Worm (Caenorhabditis elegans) whole organism, L1 larva: ENCODE data around the gene fbxc-55.
"Not testable (repeated sequence)": the region's sequence is repeated elsewhere in the genome, so short reads cannot be mapped to it uniquely, and the experiment has no call there.

Experiments used
- efl-3 ChIP-seq: fragments of 200-800 bp; sonication (Bioruptor generic); optimal IDR thresholded peaks from 2 replicates; lab custom pipeline; 2018; ENCODE audit warnings: mild to moderate bottlenecking, missing genetic modification characterization, missing compliant biosample characterization
- egl-27 ChIP-seq, 2 experiments: fragments of 150-350 bp in 1 of 2; sonication (generic microtip); optimal IDR thresholded peaks; 3 replicates each; lab custom pipeline; 2017 to 2018; ENCODE audit warnings: missing biosample characterization in 2 of 2, missing genetic modification characterization in 2 of 2, missing genetic modification reagents in 2 of 2
- lin-39 ChIP-seq: fragments of 150-350 bp; optimal IDR thresholded peaks from 2 replicates; lab custom pipeline; 2014; ENCODE audit warnings: missing biosample characterization, missing genetic modification reagents, missing genetic modification characterization
- nhr-11 ChIP-seq: fragments of 150-350 bp; optimal IDR thresholded peaks from 2 replicates; lab custom pipeline; 2014; ENCODE audit warnings: missing biosample characterization, missing genetic modification characterization
- nhr-237 ChIP-seq: fragments of 150-350 bp; optimal IDR thresholded peaks from 2 replicates; lab custom pipeline; 2014; ENCODE audit warnings: missing biosample characterization, missing genetic modification characterization
- snpc-4 ChIP-seq: fragments of 150-350 bp; optimal IDR thresholded peaks from 2 replicates; lab custom pipeline; 2014; ENCODE audit warnings: missing biosample characterization, missing genetic modification characterization
- unc-130 ChIP-seq: fragments of 150-350 bp; optimal IDR thresholded peaks from 2 replicates; lab custom pipeline; 2017; ENCODE audit warnings: missing biosample characterization, missing genetic modification characterization, inconsistent platforms
- zag-1 ChIP-seq: fragments of 150-350 bp; optimal IDR thresholded peaks from 2 replicates; lab custom pipeline; 2014; ENCODE audit warnings: missing biosample characterization, missing genetic modification characterization
- ztf-4 ChIP-seq: fragments of 150-350 bp; optimal IDR thresholded peaks from 2 replicates; lab custom pipeline; 2014; ENCODE audit warnings: missing biosample characterization, missing genetic modification characterization

- TF ChIP-seq lin-39 (tag; lab: Kevin White, UChicago); egl-27 (tag; optimal IDR thresholded peaks at IDR 0.05; lab: Kevin White, UChicago); zag-1; snpc-4 (tag; lab: Kevin White, UChicago); nhr-237 (tag; lab: Kevin White, UChicago); nhr-11; unc-130 (tag; lab: Kevin White, UChicago); ztf-4 (tag; lab: Kevin White, UChicago); efl-3: not testable (repeated sequence)
Observed at ce11 chrII:3201242-3201641, 31.3 kb upstream of the fbxc-55 start, which contains the start of gene sri-48.
